Fruit fly (Drosophila melanogaster): Measurements from ENCODE around the gene robl37BC.

Gene robl37BC

DNA sequence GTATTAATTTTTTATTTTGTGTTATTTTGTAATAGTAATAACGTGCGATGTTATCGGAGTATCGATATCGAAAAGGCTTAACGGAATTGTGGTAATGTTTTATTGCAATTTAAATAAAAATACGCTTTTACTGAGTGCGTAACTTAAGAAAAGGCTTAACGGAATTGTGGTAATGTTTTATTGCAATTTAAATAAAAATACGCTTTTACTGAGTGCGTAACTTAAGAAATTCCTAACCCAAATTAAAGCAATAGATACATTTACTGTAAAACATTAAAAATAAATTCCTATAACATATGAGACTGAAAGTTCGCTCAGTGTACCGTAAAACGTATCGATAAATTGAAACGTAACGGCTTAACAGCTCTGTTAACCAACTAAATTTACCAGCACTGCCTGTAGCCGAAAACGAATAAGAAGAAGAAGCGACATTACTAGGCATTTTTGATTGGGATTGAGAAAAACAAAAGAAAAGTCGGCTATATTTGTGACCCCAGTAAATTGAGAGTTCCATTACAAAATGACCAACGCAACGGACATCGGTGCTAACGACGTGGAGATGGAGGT, 41.0 kb downstream of the robl37BC start, which contains the start of gene Rpn3 (continued):
- TF ChIP-seq CG11695 (GFP tag; IDR thresholded peaks at IDR 0.05) (peak; percentile 86), zen2 (GFP tag; IDR thresholded peaks at IDR 0.05; ENCODE audit: partially characterized antibody) (peak; percentile 42; the same call in 1 of the 3 replicates), CG12769 (tag; optimal IDR thresholded peaks at IDR 0.05) (no peak), GATAe (GFP tag; conservative IDR thresholded peaks at IDR 0.05) (0 out of 2 replicates have a peak, but pooled peaks have one; percentile 34), gsb (GFP tag; IDR thresholded peaks at IDR 0.05) (peak; percentile 55; the same call in 1 of the 2 replicates), dpn (GFP tag; optimal IDR thresholded peaks at IDR 0.05) (peak; percentile 77 to 90), BtbVII (GFP tag; optimal IDR thresholded peaks at IDR 0.05) (peak; percentile 38), CG14667 (GFP tag; IDR thresholded peaks at IDR 0.05) (peak; percentile 78), CG3838 (GFP tag; optimal IDR thresholded peaks at IDR 0.05) (peak; percentile 73), Dek (tag; optimal IDR thresholded peaks at IDR 0.05) (peak; percentile 75), Hey (tag; optimal IDR thresholded peaks at IDR 0.05) (no peak), al (GFP tag; IDR thresholded peaks at IDR 0.05) (peak; percentile 76), CG4404 (GFP tag; IDR thresholded peaks at IDR 0.05) (peak; percentile 60), CG16779 (GFP tag; IDR thresholded peaks at IDR 0.05) (no peak), trem (tag; optimal IDR thresholded peaks at IDR 0.05) (peak; percentile 83), CoRest (tag; optimal IDR thresholded peaks at IDR 0.05) (peak; percentile 81), CG32772 (GFP tag; IDR thresholded peaks at IDR 0.05) (peak; percentile 87), scrt (GFP tag; optimal IDR thresholded peaks at IDR 0.05) (peak; percentile 63), CG11504 (tag; optimal IDR thresholded peaks at IDR 0.05) (peak; percentile 80), CG8290 (GFP tag; optimal IDR thresholded peaks at IDR 0.05) (peak; percentile 77), CG8290 (tag; optimal IDR thresholded peaks at IDR 0.05) (no peak), CG13296 (GFP tag; optimal IDR thresholded peaks at IDR 0.05) (peak; percentile 53), en (GFP tag; optimal IDR thresholded peaks at IDR 0.05) (peak; percentile 56), dysf (GFP tag; IDR thresholded peaks at IDR 0.05) (peak; percentile 84), Hand (GFP tag; optimal IDR thresholded peaks at IDR 0.05) (peak; percentile 15), CG5245 (GFP tag; optimal IDR thresholded peaks at IDR 0.05) (peak; percentile 62), TFAM (GFP tag; optimal IDR thresholded peaks at IDR 0.05) (peak; percentile 32), Drgx (GFP tag; IDR thresholded peaks at IDR 0.05) (peak; percentile 73), Bteb2 (GFP tag; optimal IDR thresholded peaks at IDR 0.05) (peak; percentile 82), wek (GFP tag; optimal IDR thresholded peaks at IDR 0.05) (peak; percentile 56), CG14710 (tag; optimal IDR thresholded peaks at IDR 0.05) (peak; percentile 87), CG6813 (GFP tag; optimal IDR thresholded peaks at IDR 0.05) (no peak), pan (optimal IDR thresholded peaks at IDR 0.05) (no peak), pan (GFP tag; optimal IDR thresholded peaks at IDR 0.05 in 1 of 2, IDR thresholded peaks at IDR 0.05 in 1 of 2) (peak in 1 of 2 experiments; percentile 92), fd3F (GFP tag; optimal IDR thresholded peaks at IDR 0.05) (peak; percentile 64), CG13424 (tag; optimal IDR thresholded peaks at IDR 0.05) (peak; percentile 82), Atf3 (GFP tag; optimal IDR thresholded peaks at IDR 0.05) (peak; percentile 76), bsh (GFP tag; optimal IDR thresholded peaks at IDR 0.05) (peak; percentile 42 to 90), ftz-f1 (GFP tag; optimal IDR thresholded peaks at IDR 0.05) (no peak), jumu (GFP tag; optimal IDR thresholded peaks at IDR 0.05) (peak; percentile 73), dimm (GFP tag; IDR thresholded peaks at IDR 0.05) (peak; percentile 49; the same call in 1 of the 2 replicates), sens-2 (GFP tag; IDR thresholded peaks at IDR 0.05) (peak; percentile 76; the same call in 1 of the 2 replicates), lbe (GFP tag; optimal IDR thresholded peaks at IDR 0.05) (peak; percentile 86), CG13123 (GFP tag; optimal IDR thresholded peaks at IDR 0.05) (peak; percentile 68), Hr3 (GFP tag; optimal IDR thresholded peaks at IDR 0.05) (peak; percentile 86), CG4617 (GFP tag; optimal IDR thresholded peaks at IDR 0.05; ENCODE audit: borderline replicate concordance) (peak; percentile 69), CG12104 (GFP tag; optimal IDR thresholded peaks at IDR 0.05) (peak; percentile 70), Camta (GFP tag; optimal IDR thresholded peaks at IDR 0.05) (peak; percentile 74), tio (GFP tag; optimal IDR thresholded peaks at IDR 0.05) (no peak), CG5953 (GFP tag; IDR thresholded peaks at IDR 0.05) (peak; percentile 85)

Data from whole organism, embryonic.